Fruit fly (Drosophila melanogaster) whole organism, embryonic: Measurements from ENCODE around the gene CG8312.

Experiments
- CG13424 ChIP-seq: fragments of 200-800 bp; sonication (Bioruptor generic); optimal IDR thresholded peaks from 2 replicates; lab custom pipeline; 2019; ENCODE audit warnings: missing biosample characterization, mild to moderate bottlenecking, missing genetic modification characterization, moderate library complexity
- CG17186 ChIP-seq: fragments of 200-800 bp; sonication (Bioruptor generic); optimal IDR thresholded peaks from 3 replicates; lab custom pipeline; 2017; ENCODE audit warnings: missing biosample characterization, missing genetic modification reagents, missing genetic modification characterization
- CG8290 ChIP-seq, 3 experiments: fragments of 200-800 bp; sonication (Bioruptor generic); optimal IDR thresholded peaks; 2 replicates each; lab custom pipeline; 2016 to 2019; ENCODE audit warnings: missing biosample characterization in 3 of 3, missing genetic modification characterization in 3 of 3, mild to moderate bottlenecking in 2 of 3, moderate library complexity in 1 of 3
- Sry-β ChIP-seq: fragments of 200-800 bp; sonication (Bioruptor generic); optimal IDR thresholded peaks from 2 replicates; lab custom pipeline; 2018; ENCODE audit warnings: missing biosample characterization, mild to moderate bottlenecking, missing genetic modification characterization, moderate library complexity
- scrt ChIP-seq: fragments of 200-800 bp; sonication (Bioruptor generic); optimal IDR thresholded peaks from 2 replicates; lab custom pipeline; 2018; ENCODE audit warnings: missing biosample characterization, mild to moderate bottlenecking, missing genetic modification characterization, moderate library complexity

dm6 chr3R:9543495-9544180 lies 47.5 kb upstream of the CG8312 start:
- no peak for TF ChIP-seq Sry-β (GFP tag; lab: Kevin White, UChicago)
- no peak for TF ChIP-seq CG17186 (GFP tag; lab: Kevin White, UChicago)
- no peak for TF ChIP-seq CG13424
- TF ChIP-seq CG8290 (GFP tag; optimal IDR thresholded peaks at IDR 0.05; lab: Kevin White, UChicago) = no peak
- no peak for TF ChIP-seq CG8290 (tag; optimal IDR thresholded peaks at IDR 0.05; lab: Kevin White, UChicago)
- no peak for TF ChIP-seq scrt (GFP tag; lab: Kevin White, UChicago)
